Fruit fly (Drosophila melanogaster) whole organism, embryonic: ENCODE measurements around the gene Cerk.
A peak's percentile ranks its signal among the peaks of the same experiment; 100 is the strongest.

Experiments used
- Adf1 ChIP-seq: fragments of 200-800 bp; sonication (Bioruptor generic); IDR thresholded peaks from 2 replicates; pipeline ENCODE4 v1.3.6; 2022; ENCODE audit warnings: missing biosample characterization, missing genetic modification characterization
- Blimp-1 ChIP-seq: fragments of 200-800 bp; sonication (Bioruptor generic); optimal IDR thresholded peaks from 3 replicates; lab custom pipeline; 2018; ENCODE audit warnings: missing biosample characterization, missing genetic modification characterization, mild to moderate bottlenecking, moderate library complexity, missing genetic modification reagents
- CG10209 ChIP-seq: fragments of 200-800 bp; sonication (Bioruptor generic); optimal IDR thresholded peaks from 3 replicates; lab custom pipeline; 2017; ENCODE audit warnings: missing biosample characterization, mild to moderate bottlenecking, missing genetic modification characterization, missing genetic modification reagents
- CG11247 ChIP-seq: fragments of 200-800 bp; sonication (Bioruptor generic); IDR thresholded peaks from 2 replicates; pipeline ENCODE4 v1.3.6; 2022; ENCODE audit warnings: missing biosample characterization, missing genetic modification characterization
- CG12155 ChIP-seq: fragments of 200-800 bp; sonication (Bioruptor generic); optimal IDR thresholded peaks from 3 replicates; lab custom pipeline; 2016; ENCODE audit warnings: missing biosample characterization, missing genetic modification characterization
- CG12769 ChIP-seq: fragments of 200-800 bp; sonication (Bioruptor generic); optimal IDR thresholded peaks from 2 replicates; lab custom pipeline; 2019; ENCODE audit warnings: missing biosample characterization, mild to moderate bottlenecking, missing genetic modification characterization, moderate library complexity
- CG12942 ChIP-seq: fragments of 200-800 bp; sonication (Bioruptor generic); optimal IDR thresholded peaks from 3 replicates; lab custom pipeline; 2016; ENCODE audit warnings: missing biosample characterization, missing genetic modification characterization
- CG13287 ChIP-seq: fragments of 200-800 bp; sonication (Bioruptor generic); IDR thresholded peaks from 2 replicates; pipeline ENCODE4 v1.3.6; 2022; ENCODE audit warnings: missing biosample characterization, missing genetic modification characterization; ENCODE audit not compliant: partially characterized antibody
- CG13894 ChIP-seq: fragments of 200-800 bp; sonication (Bioruptor generic); optimal IDR thresholded peaks from 3 replicates; lab custom pipeline; 2018; ENCODE audit warnings: missing biosample characterization, mild to moderate bottlenecking, missing genetic modification characterization, moderate library complexity
- CG15269 ChIP-seq: fragments of 200-800 bp; sonication (Bioruptor generic); optimal IDR thresholded peaks from 2 replicates; lab custom pipeline; 2018; ENCODE audit warnings: missing biosample characterization, mild to moderate bottlenecking, missing genetic modification characterization, moderate library complexity
- CG1603 ChIP-seq: fragments of 200-800 bp; sonication (Bioruptor generic); optimal IDR thresholded peaks from 2 replicates; lab custom pipeline; 2019; ENCODE audit warnings: missing biosample characterization, mild to moderate bottlenecking, missing genetic modification characterization, moderate library complexity
- CG16815 ChIP-seq: fragments of 200-800 bp; sonication (Bioruptor generic); optimal IDR thresholded peaks from 3 replicates; lab custom pipeline; 2017; ENCODE audit warnings: missing biosample characterization, mild to moderate bottlenecking, missing genetic modification characterization
- CG17829 ChIP-seq: fragments of 200-800 bp; optimal IDR thresholded peaks from 2 replicates; lab custom pipeline; 2019; ENCODE audit warnings: missing biosample characterization, mild to moderate bottlenecking, missing genetic modification characterization, moderate library complexity
- CG2199 ChIP-seq: fragments of 200-800 bp; sonication (Bioruptor generic); IDR thresholded peaks from 3 replicates; pipeline ENCODE4 v1.3.6; 2022; ENCODE audit warnings: missing biosample characterization, missing genetic modification characterization
- CG4820 ChIP-seq: fragments of 200-800 bp; sonication (Bioruptor generic); optimal IDR thresholded peaks from 3 replicates; lab custom pipeline; 2016; ENCODE audit warnings: missing biosample characterization, missing genetic modification characterization
- CG9609 ChIP-seq: fragments of 200-800 bp; sonication (Bioruptor generic); optimal IDR thresholded peaks from 3 replicates; lab custom pipeline; 2016; ENCODE audit warnings: missing biosample characterization, missing genetic modification characterization
- Dbx ChIP-seq: fragments of 200-800 bp; sonication (Bioruptor generic); IDR thresholded peaks from 3 replicates; pipeline ENCODE4 v1.3.6; 2022; ENCODE audit warnings: missing biosample characterization, missing genetic modification characterization
- Dip3 ChIP-seq: fragments of 200-800 bp; sonication (Bioruptor generic); optimal IDR thresholded peaks from 3 replicates; lab custom pipeline; 2016; ENCODE audit warnings: missing biosample characterization, missing genetic modification characterization
- ERR ChIP-seq: fragments of 200-800 bp; sonication (Bioruptor generic); optimal IDR thresholded peaks from 2 replicates; lab custom pipeline; 2016; ENCODE audit warnings: missing biosample characterization, missing genetic modification characterization
- Ets65A ChIP-seq: fragments of 200-800 bp; sonication (Bioruptor generic); peaks from one replicate; lab custom pipeline; 2016; ENCODE audit warnings: missing biosample characterization, missing genetic modification characterization
- Fer1 ChIP-seq: fragments of 200-800 bp; sonication (Bioruptor generic); optimal IDR thresholded peaks from 2 replicates; lab custom pipeline; 2017; ENCODE audit warnings: missing biosample characterization, mild to moderate bottlenecking, missing genetic modification characterization
- HmgD ChIP-seq: fragments of 200-800 bp; sonication (Bioruptor generic); optimal IDR thresholded peaks from 3 replicates; lab custom pipeline; 2016; ENCODE audit warnings: missing biosample characterization, missing genetic modification characterization
- HmgZ ChIP-seq: fragments of 200-800 bp; sonication (Bioruptor generic); optimal IDR thresholded peaks from 2 replicates; lab custom pipeline; 2018; ENCODE audit warnings: missing biosample characterization, mild to moderate bottlenecking, missing genetic modification characterization
- Jarid2 ChIP-seq: fragments of 200-800 bp; sonication (Bioruptor generic); optimal IDR thresholded peaks from 3 replicates; lab custom pipeline; 2017; ENCODE audit warnings: mild to moderate bottlenecking, missing biosample characterization, missing genetic modification reagents, missing genetic modification characterization
- Med ChIP-seq: fragments of 200-800 bp; sonication (Bioruptor generic); peaks from one replicate; lab custom pipeline; 2016; ENCODE audit warnings: missing biosample characterization, missing genetic modification characterization, mild to moderate bottlenecking, inconsistent platforms, moderate library complexity
- Nf-YA ChIP-seq: fragments of 200-800 bp; sonication (Bioruptor generic); IDR thresholded peaks from 2 replicates; pipeline ENCODE4 v1.3.6; 2022; ENCODE audit warnings: missing biosample characterization, missing genetic modification characterization
- NfI ChIP-seq: fragments of 200-800 bp; sonication (Bioruptor generic); optimal IDR thresholded peaks from 3 replicates; lab custom pipeline; 2018; ENCODE audit warnings: missing biosample characterization, mild to moderate bottlenecking, missing genetic modification characterization, moderate library complexity
- PHDP ChIP-seq: fragments of 200-800 bp; sonication (Bioruptor generic); optimal IDR thresholded peaks from 3 replicates; lab custom pipeline; 2018; ENCODE audit warnings: missing biosample characterization, mild to moderate bottlenecking, missing genetic modification characterization, moderate library complexity
- TFAM ChIP-seq: fragments of 200-800 bp; sonication (Bioruptor generic); optimal IDR thresholded peaks from 2 replicates; lab custom pipeline; 2017; ENCODE audit warnings: missing biosample characterization, missing genetic modification characterization, inconsistent platforms
- Xbp1 ChIP-seq: fragments of 200-800 bp; sonication (Bioruptor generic); optimal IDR thresholded peaks from 3 replicates; lab custom pipeline; 2016; ENCODE audit warnings: missing biosample characterization, mild to moderate bottlenecking, missing genetic modification characterization
- amos ChIP-seq: fragments of 200-800 bp; sonication (Bioruptor generic); IDR thresholded peaks from 2 replicates; pipeline ENCODE4 v1.3.6; 2022; ENCODE audit warnings: missing biosample characterization, missing genetic modification characterization; ENCODE audit not compliant: partially characterized antibody
- ap ChIP-seq: fragments of 200-800 bp; sonication (Bioruptor generic); IDR thresholded peaks from 2 replicates; pipeline ENCODE4 v1.3.6; 2022; ENCODE audit warnings: missing biosample characterization, missing genetic modification characterization
- ato ChIP-seq: fragments of 200-800 bp; sonication (Bioruptor generic); IDR thresholded peaks from 2 replicates; pipeline ENCODE4 v1.3.6; 2022; ENCODE audit warnings: missing biosample characterization, missing genetic modification characterization; ENCODE audit not compliant: partially characterized antibody
- bbx ChIP-seq: fragments of 200-800 bp; sonication (Bioruptor generic); IDR thresholded peaks from 2 replicates; pipeline ENCODE4 v1.3.6; 2022; ENCODE audit warnings: missing biosample characterization, missing genetic modification characterization; ENCODE audit not compliant: partially characterized antibody
- cg ChIP-seq: fragments of 200-800 bp; sonication (Bioruptor generic); optimal IDR thresholded peaks from 3 replicates; lab custom pipeline; 2019; ENCODE audit warnings: missing biosample characterization, mild to moderate bottlenecking, missing genetic modification characterization, moderate library complexity
- ewg ChIP-seq: fragments of 200-800 bp; sonication (Bioruptor generic); optimal IDR thresholded peaks from 3 replicates; lab custom pipeline; 2017; ENCODE audit warnings: mild to moderate bottlenecking, missing biosample characterization, missing genetic modification reagents, missing genetic modification characterization
- h ChIP-seq: fragments of >200 bp; optimal IDR thresholded peaks from 2 replicates; lab custom pipeline; 2017
- inv ChIP-seq: fragments of 200-800 bp; sonication (Bioruptor generic); IDR thresholded peaks from 2 replicates; pipeline ENCODE4 v1.3.6; 2022; ENCODE audit warnings: missing biosample characterization, missing genetic modification characterization; ENCODE audit not compliant: partially characterized antibody
- luna ChIP-seq: fragments of 200-800 bp; sonication (Bioruptor generic); optimal IDR thresholded peaks from 2 replicates; lab custom pipeline; 2016; ENCODE audit warnings: missing biosample characterization, missing genetic modification characterization
- mld ChIP-seq: fragments of 200-800 bp; sonication (Bioruptor generic); IDR thresholded peaks from 3 replicates; pipeline ENCODE4 v1.3.6; 2022; ENCODE audit warnings: missing biosample characterization, missing genetic modification characterization; ENCODE audit not compliant: partially characterized antibody
- oc ChIP-seq: fragments of 200-800 bp; sonication (Bioruptor generic); optimal IDR thresholded peaks from 2 replicates; lab custom pipeline; 2018; ENCODE audit warnings: missing biosample characterization, mild to moderate bottlenecking, missing genetic modification characterization, moderate library complexity
- onecut ChIP-seq: fragments of 200-800 bp; sonication (Bioruptor generic); IDR thresholded peaks from 2 replicates; pipeline ENCODE4 v1.3.6; 2022; ENCODE audit warnings: missing biosample characterization, missing genetic modification characterization
- pros ChIP-seq: fragments of 200-800 bp; sonication (Bioruptor generic); optimal IDR thresholded peaks from 3 replicates; lab custom pipeline; 2019; ENCODE audit warnings: missing biosample characterization, mild to moderate bottlenecking, missing genetic modification characterization, moderate library complexity
- sob ChIP-seq: fragments of 200-800 bp; sonication (Bioruptor generic); IDR thresholded peaks from 2 replicates; pipeline ENCODE4 v1.3.6; 2022; ENCODE audit warnings: missing biosample characterization, missing genetic modification characterization
- tin ChIP-seq: fragments of 200-800 bp; sonication (Bioruptor generic); optimal IDR thresholded peaks from 3 replicates; lab custom pipeline; 2016; ENCODE audit warnings: missing biosample characterization, missing genetic modification characterization
- unpg ChIP-seq: fragments of 200-800 bp; sonication (Bioruptor generic); optimal IDR thresholded peaks from 3 replicates; lab custom pipeline; 2018; ENCODE audit warnings: missing biosample characterization, mild to moderate bottlenecking, missing genetic modification characterization, moderate library complexity
- vvl ChIP-seq: fragments of 200-800 bp; sonication (Bioruptor generic); IDR thresholded peaks from 2 replicates; pipeline ENCODE4 v1.3.6; 2022; ENCODE audit warnings: missing biosample characterization, missing genetic modification characterization
- zf30C ChIP-seq: fragments of 200-800 bp; sonication (Bioruptor generic); optimal IDR thresholded peaks from 3 replicates; lab custom pipeline; 2018; ENCODE audit warnings: missing biosample characterization, mild to moderate bottlenecking, missing genetic modification characterization

The Cerk gene

dm6 chr3R:5393742-5394391 lies 25.8 kb upstream of the Cerk start, which contains the start of gene CG1172 (continued):
- TF ChIP-seq CG12942 (GFP tag; lab: Kevin White, UChicago) (no peak), Fer1 (no peak), CG9609 (GFP tag; lab: Kevin White, UChicago) (no peak), Dbx (GFP tag; lab: Robert Waterston, UW) (no peak), ERR (GFP tag; lab: Kevin White, UChicago) (no peak), HmgD (GFP tag; lab: Kevin White, UChicago) (no peak), CG1603 (tag; lab: Kevin White, UChicago) (peak; percentile 81), luna (no peak), zf30C (no peak), inv (GFP tag; lab: Robert Waterston, UW) (peak; percentile 48; the same call in 1 of the 2 replicates), Blimp-1 (GFP tag; lab: Kevin White, UChicago) (no peak), Nf-YA (no peak), unpg (GFP tag; lab: Kevin White, UChicago) (no peak), CG15269 (tag; lab: Kevin White, UChicago) (peak; percentile 1), ap (no peak), CG16815 (GFP tag; lab: Kevin White, UChicago) (no peak)

- 0 out of 3 replicates have a peak, but pooled peaks have one; percentile 41 for TF ChIP-seq mld
- TF ChIP-seq ewg (GFP tag; lab: Kevin White, UChicago): peak; percentile 1
- TF ChIP-seq HmgZ: no peak
- TF ChIP-seq Med (GFP tag; lab: Kevin White, UChicago): peak; percentile 31
- no peak for TF ChIP-seq CG17829 (tag; lab: Kevin White, UChicago)
- no peak for TF ChIP-seq CG10209 (GFP tag; lab: Kevin White, UChicago)
- 0 out of 2 replicates have a peak, but pooled peaks have one; percentile 18 for TF ChIP-seq amos (GFP tag; lab: Robert Waterston, UW)
- peak; percentile 31; the same call in 1 of the 2 replicates for TF ChIP-seq vvl (GFP tag; lab: Robert Waterston, UW)
- no peak for TF ChIP-seq HmgD (GFP tag; lab: Kevin White, UChicago)
- peak; percentile 95 for TF ChIP-seq pros (GFP tag; lab: Kevin White, UChicago)
- TF ChIP-seq onecut (GFP tag; lab: Robert Waterston, UW): no peak
- TF ChIP-seq ato (GFP tag; lab: Robert Waterston, UW): 0 out of 2 replicates have a peak, but pooled peaks have one; percentile 13
- TF ChIP-seq CG12155 (GFP tag; lab: Kevin White, UChicago): no peak
- TF ChIP-seq CG13894 (tag; lab: Kevin White, UChicago): peak; percentile 42
- peak; percentile 56 for TF ChIP-seq Jarid2 (GFP tag; lab: Kevin White, UChicago)
- TF ChIP-seq cg (GFP tag; lab: Kevin White, UChicago): peak; percentile 78
- TF ChIP-seq oc (tag; lab: Kevin White, UChicago): peak; percentile 37
- TF ChIP-seq NfI: no peak
- peak; percentile 17 for TF ChIP-seq Ets65A (GFP tag; lab: Kevin White, UChicago)
- no peak for TF ChIP-seq Dip3 (GFP tag; lab: Kevin White, UChicago)
- TF ChIP-seq CG15269 (tag; lab: Kevin White, UChicago): peak; percentile 76
- peak; percentile 25; the same call in 1 of the 2 replicates for TF ChIP-seq sob (GFP tag; lab: Robert Waterston, UW)
- peak; percentile 18; the same call in 1 of the 2 replicates for TF ChIP-seq CG13287 (GFP tag; lab: Robert Waterston, UW)
- TF ChIP-seq h (lab: Kevin White, UChicago): no peak
- TF ChIP-seq Xbp1 (GFP tag; lab: Kevin White, UChicago): no peak
- TF ChIP-seq tin (GFP tag; lab: Kevin White, UChicago): no peak
- 0 out of 3 replicates have a peak, but pooled peaks have one; percentile 28 for TF ChIP-seq CG2199
- no peak for TF ChIP-seq PHDP
- peak; percentile 86 for TF ChIP-seq Adf1 (GFP tag; lab: Robert Waterston, UW)
- peak; percentile 85 for TF ChIP-seq CG11247 (GFP tag; lab: Robert Waterston, UW)
- TF ChIP-seq TFAM: no peak
- TF ChIP-seq CG4820: no peak
- peak; percentile 44 for TF ChIP-seq bbx
- peak; percentile 43 for TF ChIP-seq CG12769 (tag; lab: Kevin White, UChicago)
Observed at dm6 chr3R:5392621-5393020, 24.5 kb upstream of the Cerk start, which contains the start of gene kkv. Gene kkv (minus strand): TSS chr3R:5392866.
